Fruit fly (Drosophila melanogaster): ENCODE measurements around the gene fh.
A peak's percentile ranks its signal among the peaks of the same experiment; 100 is the strongest.

- TF ChIP-seq kay (GFP tag; ENCODE audit: borderline replicate concordance) = no peak
- no peak for TF ChIP-seq Hr96 (GFP tag; optimal IDR thresholded peaks at IDR 0.05)
- peak; percentile 16 for TF ChIP-seq CG12768 (GFP tag; optimal IDR thresholded peaks at IDR 0.05)
- TF ChIP-seq cnc (optimal IDR thresholded peaks at IDR 0.05) = no peak
- peak; percentile 84 for TF ChIP-seq CG11617 (GFP tag; optimal IDR thresholded peaks at IDR 0.05)
- TF ChIP-seq bab1 (GFP tag; optimal IDR thresholded peaks at IDR 0.05) = peak; percentile 96
- TF ChIP-seq CG7101 (tag; optimal IDR thresholded peaks at IDR 0.05) = peak; percentile 85
- peak; percentile 87 for TF ChIP-seq CG14711 (tag; optimal IDR thresholded peaks at IDR 0.05)
Measured at dm6 chrX:9196362-9196761, 47.5 kb upstream of the fh start, which contains the start of gene CG12118.

All from whole organism, adult.